Worm (Caenorhabditis elegans) whole organism, L4 larva: ENCODE data around the gene K06A9.1.

Experiments
- lin-13 ChIP-seq: fragments of 150-350 bp; optimal IDR thresholded peaks from 2 replicates; lab custom pipeline; 2014; ENCODE audit warnings: missing biosample characterization, missing genetic modification reagents, missing genetic modification characterization
- lin-39 ChIP-seq: fragments of 150-350 bp; optimal IDR thresholded peaks from 2 replicates; lab custom pipeline; 2014; ENCODE audit warnings: missing biosample characterization, missing genetic modification reagents, missing genetic modification characterization
- nhr-111 ChIP-seq: fragments of 200-800 bp; sonication (Bioruptor generic); optimal IDR thresholded peaks from 2 replicates; lab custom pipeline; 2018; ENCODE audit warnings: mild to moderate bottlenecking, missing genetic modification characterization, missing compliant biosample characterization
- php-3 ChIP-seq: fragments of 200-800 bp; sonication (Bioruptor generic); IDR thresholded peaks from 2 replicates; pipeline ENCODE4 v1.3.6; 2022; ENCODE audit warnings: missing genetic modification reagents, missing genetic modification characterization, missing compliant biosample characterization
- pqm-1 ChIP-seq: sonication (generic microtip); optimal IDR thresholded peaks from 2 replicates; lab custom pipeline; 2017; ENCODE audit warnings: missing biosample characterization, missing genetic modification characterization

DNA sequence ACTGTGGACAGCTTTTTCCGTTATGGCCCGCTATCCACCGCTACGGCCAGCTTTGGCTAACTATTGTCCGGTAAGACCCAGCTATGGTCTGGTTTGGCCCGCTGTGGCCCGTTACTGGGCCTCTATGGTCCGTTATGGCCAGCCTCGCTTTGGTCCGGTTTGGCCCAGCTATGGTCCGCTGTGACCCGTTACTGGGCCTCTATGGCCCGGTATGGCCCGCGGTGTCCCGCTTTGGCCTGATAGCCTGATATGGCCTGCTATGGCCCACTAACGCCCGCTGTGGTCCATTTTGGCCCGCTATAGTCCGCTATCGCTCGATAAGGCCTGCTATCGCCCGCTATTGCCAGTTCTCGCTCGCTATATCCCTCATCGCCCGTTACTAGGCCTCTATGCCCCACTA lies 55.2 kb downstream of the K06A9.1 start:
- no peak for TF ChIP-seq pqm-1 (tag; lab: Kevin White, UChicago)
- peak; percentile 1 for TF ChIP-seq nhr-111
- TF ChIP-seq php-3 (GFP tag; lab: Robert Waterston, UW), result no peak
- TF ChIP-seq lin-13, result no peak
- no peak for TF ChIP-seq lin-39 (tag; lab: Kevin White, UChicago)
